Fruit fly (Drosophila melanogaster) Kc167 (cell line): ENCODE data around the gene CtIP.

Experiments
- Myc ChIP-seq: fragments of >200 bp; optimal IDR thresholded peaks from 2 replicates; lab custom pipeline; 2017; ENCODE audit warnings: missing external identifiers
- Sin3A ChIP-seq: fragments of >200 bp; optimal IDR thresholded peaks from 2 replicates; lab custom pipeline; 2018; ENCODE audit warnings: missing external identifiers
- h ChIP-seq: fragments of >200 bp; optimal IDR thresholded peaks from 3 replicates; lab custom pipeline; 2018; ENCODE audit warnings: missing external identifiers

- TF ChIP-seq Myc (no peak), h (lab: Kevin White, UChicago) (no peak), Sin3A (lab: Kevin White, UChicago) (no peak)
These were observed 42.7 kb upstream of the CtIP start, which contains the start of gene CG33969 for dm6 chr3L:20393357-20393756.
